Fruit fly (Drosophila melanogaster): ENCODE data around the gene Surf6.

Gene Surf6

dm6 chr3R:19904865-19905373, at the start of gene Surf6, which contains the start of gene RhoGAP92B:
TSS of gene Surf6 (minus strand) at chr3R:19904868.
TSS of gene RhoGAP92B (plus strand) at chr3R:19905164.
- TF ChIP-seq Vsx2 (GFP tag; optimal IDR thresholded peaks at IDR 0.05; ENCODE audit: partially characterized antibody) (no peak), dmrt93B (GFP tag; optimal IDR thresholded peaks at IDR 0.05) (no peak), h (GFP tag; optimal IDR thresholded peaks at IDR 0.05) (peak; percentile 81), Rel (GFP tag; optimal IDR thresholded peaks at IDR 0.05) (no peak), Rel (tag; optimal IDR thresholded peaks at IDR 0.05) (peak; percentile 93), HLH106 (tag; optimal IDR thresholded peaks at IDR 0.05) (peak; percentile 49), rgr (GFP tag; optimal IDR thresholded peaks at IDR 0.05) (peak; percentile 56), Sp1 (GFP tag; optimal IDR thresholded peaks at IDR 0.05) (peak; percentile 65), usp (GFP tag; optimal IDR thresholded peaks at IDR 0.05) (no peak), Hr83 (GFP tag; optimal IDR thresholded peaks at IDR 0.05; ENCODE audit: poor library complexity, severe bottlenecking) (peak; percentile 74), Dif (GFP tag; optimal IDR thresholded peaks at IDR 0.05; ENCODE audit: partially characterized antibody) (no peak), psq (GFP tag; optimal IDR thresholded peaks at IDR 0.05) (peak; percentile 35), CG9705 (GFP tag; optimal IDR thresholded peaks at IDR 0.05) (peak; percentile 48), fru (GFP tag; optimal IDR thresholded peaks at IDR 0.05) (peak; percentile 62), Hnf4 (GFP tag; optimal IDR thresholded peaks at IDR 0.05) (peak; percentile 39), foxo (GFP tag; optimal IDR thresholded peaks at IDR 0.05) (peak in 1 of 2 experiments; percentile 68), ey (GFP tag; optimal IDR thresholded peaks at IDR 0.05) (peak; percentile 59), br (GFP tag; optimal IDR thresholded peaks at IDR 0.05) (peak; percentile 72), dsf (GFP tag; optimal IDR thresholded peaks at IDR 0.05; ENCODE audit: borderline replicate concordance) (peak; percentile 8), sv (GFP tag; optimal IDR thresholded peaks at IDR 0.05) (peak; percentile 56), Myc (optimal IDR thresholded peaks at IDR 0.05) (peak; percentile 49), CG32264 (GFP tag; optimal IDR thresholded peaks at IDR 0.05) (no peak), N (GFP tag; optimal IDR thresholded peaks at IDR 0.05) (no peak), woc (GFP tag; optimal IDR thresholded peaks at IDR 0.05) (peak; percentile 40), OdsH (GFP tag; optimal IDR thresholded peaks at IDR 0.05) (peak; percentile 37), Jra (GFP tag; optimal IDR thresholded peaks at IDR 0.05) (peak; percentile 73)

- TF ChIP-seq br (GFP tag; optimal IDR thresholded peaks at IDR 0.05) (no peak), foxo (GFP tag; optimal IDR thresholded peaks at IDR 0.05) (no peak), Mio (GFP tag; optimal IDR thresholded peaks at IDR 0.05) (no peak), Abd-B (GFP tag; optimal IDR thresholded peaks at IDR 0.05) (no peak), fru (GFP tag; optimal IDR thresholded peaks at IDR 0.05) (no peak), Rel (GFP tag; optimal IDR thresholded peaks at IDR 0.05) (no peak), Rel (tag; optimal IDR thresholded peaks at IDR 0.05) (no peak), Hr83 (GFP tag; optimal IDR thresholded peaks at IDR 0.05; ENCODE audit: poor library complexity, severe bottlenecking) (no peak), sv (GFP tag; optimal IDR thresholded peaks at IDR 0.05) (no peak), Sp1 (GFP tag; optimal IDR thresholded peaks at IDR 0.05) (no peak), lola (GFP tag; optimal IDR thresholded peaks at IDR 0.05) (no peak), psq (GFP tag; optimal IDR thresholded peaks at IDR 0.05) (no peak), Dfd (GFP tag; optimal IDR thresholded peaks at IDR 0.05) (no peak), pan (optimal IDR thresholded peaks at IDR 0.05) (no peak), Dif (GFP tag; optimal IDR thresholded peaks at IDR 0.05; ENCODE audit: partially characterized antibody) (no peak), dmrt93B (GFP tag; optimal IDR thresholded peaks at IDR 0.05) (no peak), Vsx2 (GFP tag; optimal IDR thresholded peaks at IDR 0.05; ENCODE audit: partially characterized antibody) (no peak), ey (GFP tag; optimal IDR thresholded peaks at IDR 0.05) (no peak), h (GFP tag; optimal IDR thresholded peaks at IDR 0.05) (no peak)
These were observed 43.5 kb upstream of the Surf6 start, which contains the start of gene CG4783 for dm6 chr3R:19948143-19948542. TSS of gene CG4783 (plus strand) at chr3R:19948443.

- TF ChIP-seq dl (GFP tag; optimal IDR thresholded peaks at IDR 0.05; ENCODE audit: insufficient read depth in 1 of 2, partially characterized antibody in 2 of 2) (no peak), Dfd (GFP tag; optimal IDR thresholded peaks at IDR 0.05) (no peak), br (GFP tag; optimal IDR thresholded peaks at IDR 0.05) (no peak), h (GFP tag; optimal IDR thresholded peaks at IDR 0.05) (no peak), dmrt93B (GFP tag; optimal IDR thresholded peaks at IDR 0.05) (no peak), tai (GFP tag; optimal IDR thresholded peaks at IDR 0.05) (no peak), foxo (GFP tag; optimal IDR thresholded peaks at IDR 0.05) (no peak), pan (optimal IDR thresholded peaks at IDR 0.05) (no peak), sage (GFP tag; optimal IDR thresholded peaks at IDR 0.05) (no peak), sv (GFP tag; optimal IDR thresholded peaks at IDR 0.05) (no peak), usp (GFP tag; optimal IDR thresholded peaks at IDR 0.05) (no peak), Dif (GFP tag; optimal IDR thresholded peaks at IDR 0.05; ENCODE audit: partially characterized antibody) (no peak), GATAd (GFP tag; optimal IDR thresholded peaks at IDR 0.05) (no peak)
These were observed 37.6 kb upstream of the Surf6 start, which contains the start of gene CG46042 for dm6 chr3R:19942312-19942711. TSS of gene CG46042 (minus strand) at chr3R:19942412.

Data from whole organism, wandering third instar larva.